Worm (Caenorhabditis elegans) whole organism, L4/young adult: ENCODE results near the gene srw-141.

Experiments used
- dao-5 ChIP-seq: sonication (generic microtip); optimal IDR thresholded peaks from 2 replicates; lab custom pipeline; 2016; ENCODE audit warnings: missing genotype, missing genetic modification characterization, moderate library complexity, missing compliant biosample characterization
- him-1 ChIP-seq: sonication (generic microtip); optimal IDR thresholded peaks from 2 replicates; lab custom pipeline; 2016; ENCODE audit warnings: missing genotype, missing genetic modification reagents, missing genetic modification characterization, missing compliant biosample characterization

DNA sequence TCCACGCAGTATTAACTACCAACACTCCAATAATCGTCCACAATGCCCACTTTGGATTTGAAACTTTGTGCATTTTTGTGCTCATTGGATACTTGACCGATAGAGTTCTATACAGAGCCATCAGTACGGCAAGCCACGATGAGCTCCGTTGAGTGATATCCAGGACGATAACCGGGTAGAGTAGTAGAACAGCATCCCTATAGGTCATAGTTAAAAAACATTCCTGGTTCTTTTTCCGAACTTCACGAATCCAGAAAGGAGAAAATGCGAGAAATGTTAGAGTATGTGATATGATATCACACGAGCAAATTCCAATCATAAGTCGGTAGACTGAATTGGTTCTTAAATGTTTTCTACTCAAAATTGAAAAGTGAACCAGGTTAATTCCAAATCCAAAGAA, 50.1 kb downstream of the srw-141 start:
- no peak for TF ChIP-seq dao-5 (tag; lab: Kevin White, UChicago)
- TF ChIP-seq him-1 (tag; lab: Kevin White, UChicago), result no peak
